Worm (Caenorhabditis elegans) whole organism, L1 larva: ENCODE measurements around the gene ddn-3.

Experiments used
- C04F5.9 ChIP-seq: sonication (generic microtip); optimal IDR thresholded peaks from 2 replicates; lab custom pipeline; 2016; ENCODE audit warnings: missing genetic modification characterization, missing compliant biosample characterization
- F16B12.6 ChIP-seq: fragments of 150-350 bp; optimal IDR thresholded peaks from 2 replicates; lab custom pipeline; 2014; ENCODE audit warnings: missing biosample characterization, missing genetic modification characterization
- Y116A8C.19 ChIP-seq: sonication (generic microtip); optimal IDR thresholded peaks from 2 replicates; lab custom pipeline; 2016; ENCODE audit warnings: missing compliant biosample characterization, missing genetic modification characterization, borderline replicate concordance
- aha-1 ChIP-seq: fragments of 150-350 bp; optimal IDR thresholded peaks from 2 replicates; lab custom pipeline; 2014; ENCODE audit warnings: missing biosample characterization, missing genetic modification characterization
- aly-2 ChIP-seq: fragments of 150-350 bp; optimal IDR thresholded peaks from 2 replicates; lab custom pipeline; 2014; ENCODE audit warnings: missing biosample characterization, missing genetic modification characterization
- ama-1 ChIP-seq: fragments of 150-350 bp; optimal IDR thresholded peaks from 2 replicates; lab custom pipeline; 2014
- blmp-1 ChIP-seq: fragments of 150-350 bp; optimal IDR thresholded peaks from 2 replicates; lab custom pipeline; 2014; ENCODE audit warnings: missing biosample characterization, missing genetic modification characterization
- ceh-8 ChIP-seq: fragments of 200-800 bp; sonication (Bioruptor generic); optimal IDR thresholded peaks from 2 replicates; lab custom pipeline; 2018; ENCODE audit warnings: mild to moderate bottlenecking, missing genetic modification characterization, moderate library complexity, missing compliant biosample characterization
- ceh-82 ChIP-seq, 3 experiments: fragments of 150-350 bp in 1 of 3; sonication (generic microtip) in 2 of 3; optimal IDR thresholded peaks; 2 replicates each; lab custom pipeline; 2014 to 2017; ENCODE audit warnings: missing biosample characterization in 3 of 3, missing genetic modification characterization in 3 of 3
- ceh-90 ChIP-seq: sonication (generic microtip); optimal IDR thresholded peaks from 2 replicates; lab custom pipeline; 2016; ENCODE audit warnings: missing genetic modification characterization, missing compliant biosample characterization
- ces-1 ChIP-seq: fragments of 150-350 bp; optimal IDR thresholded peaks from 2 replicates; lab custom pipeline; 2014; ENCODE audit warnings: missing biosample characterization, missing genetic modification reagents, missing genetic modification characterization
- dpl-1 ChIP-seq, 3 experiments: fragments of 150-350 bp in 2 of 3; sonication (generic microtip) in 1 of 3; optimal IDR thresholded peaks; 2 replicates each; lab custom pipeline; 2014 to 2017; ENCODE audit warnings: missing biosample characterization in 3 of 3, missing genetic modification characterization in 3 of 3, missing genetic modification reagents in 3 of 3
- dsc-1 ChIP-seq: sonication (generic microtip); optimal IDR thresholded peaks from 2 replicates; lab custom pipeline; 2016; ENCODE audit warnings: mild to moderate bottlenecking, missing genetic modification characterization, missing compliant biosample characterization
- efl-1 ChIP-seq, 4 experiments: fragments of 150-350 bp; optimal IDR thresholded peaks in 3 of 4; peaks in 1 of 4; 1 replicate in 1 of 4; 2 replicates in 3 of 4; lab custom pipeline; 2014; ENCODE audit warnings: missing biosample characterization in 2 of 4, missing genetic modification characterization in 2 of 4, missing genetic modification reagents in 2 of 4
- egl-13 ChIP-seq: sonication (generic microtip); optimal IDR thresholded peaks from 2 replicates; lab custom pipeline; 2016; ENCODE audit warnings: missing genotype, missing genetic modification reagents, missing genetic modification characterization, missing compliant biosample characterization
- elt-3 ChIP-seq, 6 experiments: fragments of 150-350 bp in 1 of 6; sonication (generic microtip); optimal IDR thresholded peaks; 2 replicates each; lab custom pipeline; 2017 to 2018; ENCODE audit warnings: missing biosample characterization in 6 of 6, missing genetic modification characterization in 6 of 6, inconsistent platforms in 1 of 6
- fkh-4 ChIP-seq: sonication (generic microtip); optimal IDR thresholded peaks from 2 replicates; lab custom pipeline; 2016; ENCODE audit warnings: missing compliant biosample characterization, missing genetic modification characterization, borderline replicate concordance
- fkh-8 ChIP-seq: sonication (generic microtip); optimal IDR thresholded peaks from 2 replicates; lab custom pipeline; 2016; ENCODE audit warnings: mild to moderate bottlenecking, missing genetic modification characterization, missing compliant biosample characterization
- fos-1 ChIP-seq: fragments of 150-350 bp; optimal IDR thresholded peaks from 2 replicates; lab custom pipeline; 2014; ENCODE audit warnings: missing biosample characterization, missing genetic modification characterization
- grh-1 ChIP-seq: fragments of 200-800 bp; sonication (Bioruptor generic); IDR thresholded peaks from 2 replicates; pipeline ENCODE4 v1.3.6; 2022; ENCODE audit warnings: missing genetic modification reagents, missing genetic modification characterization, missing compliant biosample characterization
- hlh-17 ChIP-seq: fragments of 200-800 bp; sonication (Bioruptor generic); optimal IDR thresholded peaks from 2 replicates; lab custom pipeline; 2018; ENCODE audit warnings: missing genetic modification characterization, mild to moderate bottlenecking, missing compliant biosample characterization, moderate library complexity, borderline replicate concordance
- hpl-2 ChIP-seq: fragments of 150-350 bp; optimal IDR thresholded peaks from 2 replicates; lab custom pipeline; 2014; ENCODE audit warnings: missing biosample characterization, missing genetic modification reagents, missing genetic modification characterization
- lin-13 ChIP-seq: fragments of 150-350 bp; optimal IDR thresholded peaks from 2 replicates; lab custom pipeline; 2014; ENCODE audit warnings: missing biosample characterization, missing genetic modification reagents, missing genetic modification characterization
- lin-35 ChIP-seq, 2 experiments: fragments of 150-350 bp; optimal IDR thresholded peaks; 2 replicates each; lab custom pipeline; 2014; ENCODE audit warnings: missing biosample characterization in 2 of 2, missing genetic modification characterization in 2 of 2, missing genetic modification reagents in 2 of 2
- lsy-2 ChIP-seq, 2 experiments: fragments of 150-350 bp; optimal IDR thresholded peaks; 2 replicates each; lab custom pipeline; 2014; ENCODE audit warnings: missing biosample characterization in 2 of 2, missing genetic modification characterization in 2 of 2
- mab-9 ChIP-seq: fragments of 200-800 bp; sonication (Bioruptor generic); IDR thresholded peaks from 2 replicates; pipeline ENCODE4 v1.3.6; 2022; ENCODE audit warnings: missing genetic modification reagents, missing genetic modification characterization, missing compliant biosample characterization
- mdl-1 ChIP-seq, 2 experiments: fragments of 150-350 bp; optimal IDR thresholded peaks; 2 replicates each; lab custom pipeline; 2014 to 2017; ENCODE audit warnings: missing biosample characterization in 2 of 2, missing genetic modification characterization in 2 of 2, inconsistent platforms in 1 of 2
- nhr-11 ChIP-seq: fragments of 150-350 bp; optimal IDR thresholded peaks from 2 replicates; lab custom pipeline; 2014; ENCODE audit warnings: missing biosample characterization, missing genetic modification characterization
- nhr-12 ChIP-seq: sonication (generic microtip); optimal IDR thresholded peaks from 2 replicates; lab custom pipeline; 2017; ENCODE audit warnings: missing biosample characterization, missing genetic modification characterization
- nhr-19 ChIP-seq: fragments of 200-800 bp; sonication (Bioruptor generic); conservative IDR thresholded peaks from 2 replicates; pipeline ENCODE4 v1.3.6; 2022; ENCODE audit warnings: missing genetic modification characterization, missing compliant biosample characterization
- nhr-20 ChIP-seq: sonication (generic microtip); optimal IDR thresholded peaks from 2 replicates; lab custom pipeline; 2016; ENCODE audit warnings: mild to moderate bottlenecking, missing genetic modification characterization, missing compliant biosample characterization
- nhr-28 ChIP-seq: fragments of 150-350 bp; optimal IDR thresholded peaks from 2 replicates; lab custom pipeline; 2014; ENCODE audit warnings: missing biosample characterization, missing genetic modification characterization
- nhr-76 ChIP-seq: sonication (generic microtip); optimal IDR thresholded peaks from 2 replicates; lab custom pipeline; 2017; ENCODE audit warnings: missing biosample characterization, missing genetic modification characterization
- nhr-85 ChIP-seq: sonication (generic microtip); peaks from one replicate; lab custom pipeline; 2016; ENCODE audit warnings: missing genetic modification characterization, inconsistent platforms, missing compliant biosample characterization
- nhr-90 ChIP-seq: sonication (generic microtip); optimal IDR thresholded peaks from 2 replicates; lab custom pipeline; 2016; ENCODE audit warnings: mild to moderate bottlenecking, missing genetic modification characterization, missing compliant biosample characterization; ENCODE audit not compliant: poor library complexity
- pqm-1 ChIP-seq: sonication (generic microtip); optimal IDR thresholded peaks from 3 replicates; lab custom pipeline; 2017; ENCODE audit warnings: missing biosample characterization, missing genetic modification characterization
- snpc-4 ChIP-seq: fragments of 150-350 bp; optimal IDR thresholded peaks from 2 replicates; lab custom pipeline; 2014; ENCODE audit warnings: missing biosample characterization, missing genetic modification characterization
- snu-23 ChIP-seq: sonication (generic microtip); optimal IDR thresholded peaks from 2 replicates; lab custom pipeline; 2016; ENCODE audit warnings: missing genetic modification characterization, missing compliant biosample characterization
- sox-4 ChIP-seq: sonication (generic microtip); optimal IDR thresholded peaks from 2 replicates; lab custom pipeline; 2016; ENCODE audit warnings: missing genetic modification characterization, missing compliant biosample characterization
- sptf-1 ChIP-seq: fragments of 150-350 bp; optimal IDR thresholded peaks from 2 replicates; lab custom pipeline; 2014; ENCODE audit warnings: missing biosample characterization, missing genetic modification characterization
- sup-37 ChIP-seq: fragments of 200-800 bp; sonication (Bioruptor generic); optimal IDR thresholded peaks from 2 replicates; lab custom pipeline; 2018; ENCODE audit warnings: mild to moderate bottlenecking, missing genetic modification characterization, missing compliant biosample characterization
- swsn-7 ChIP-seq: sonication (generic microtip); optimal IDR thresholded peaks from 2 replicates; lab custom pipeline; 2016; ENCODE audit warnings: missing genetic modification characterization, missing compliant biosample characterization
- tlp-1 ChIP-seq: fragments of 150-350 bp; optimal IDR thresholded peaks from 2 replicates; lab custom pipeline; 2014; ENCODE audit warnings: missing biosample characterization, missing genetic modification characterization
- unc-86 ChIP-seq: sonication (generic microtip); optimal IDR thresholded peaks from 2 replicates; lab custom pipeline; 2016; ENCODE audit warnings: missing genetic modification characterization, missing compliant biosample characterization
- unc-98 ChIP-seq: fragments of 200-800 bp; sonication (Bioruptor generic); IDR thresholded peaks from 2 replicates; pipeline ENCODE4 v1.3.6; 2022; ENCODE audit warnings: missing genetic modification characterization, missing compliant biosample characterization
- vab-15 ChIP-seq: sonication (generic microtip); optimal IDR thresholded peaks from 2 replicates; lab custom pipeline; 2017; ENCODE audit warnings: missing genotype, mild to moderate bottlenecking, missing genetic modification characterization, missing compliant biosample characterization
- xbp-1 ChIP-seq: sonication (generic microtip); optimal IDR thresholded peaks from 2 replicates; lab custom pipeline; 2016; ENCODE audit warnings: missing genetic modification characterization, missing compliant biosample characterization
- ztf-4 ChIP-seq: fragments of 150-350 bp; optimal IDR thresholded peaks from 2 replicates; lab custom pipeline; 2014; ENCODE audit warnings: missing biosample characterization, missing genetic modification characterization

The ddn-3 gene

ce11 chrV:14350949-14351348, 39.9 kb upstream of the ddn-3 start (continued):
- TF ChIP-seq ztf-4 (tag; lab: Kevin White, UChicago), result no peak
- TF ChIP-seq sox-4 (tag; lab: Kevin White, UChicago), result peak; percentile 8
- peak; percentile 85 for TF ChIP-seq nhr-20 (tag; lab: Kevin White, UChicago)
- peak; percentile 59 to 94 (median 59) for TF ChIP-seq ceh-82 (tag; optimal IDR thresholded peaks at IDR 0.05; lab: Kevin White, UChicago)
- TF ChIP-seq egl-13 (tag; lab: Kevin White, UChicago), result peak; percentile 67
- TF ChIP-seq mdl-1 (tag; optimal IDR thresholded peaks at IDR 0.05; lab: Kevin White, UChicago), result peak in 1 of 2 experiments; percentile 64
- TF ChIP-seq lin-35 (GFP tag; optimal IDR thresholded peaks at IDR 0.05; lab: Kevin White, UChicago), result peak; percentile 83 to 85
- no peak for TF ChIP-seq unc-98 (GFP tag; lab: Robert Waterston, UW)
- TF ChIP-seq fkh-4, result no peak
- TF ChIP-seq hlh-17 (GFP tag; lab: Kevin White, UChicago), result no peak
- TF ChIP-seq swsn-7 (tag; lab: Kevin White, UChicago), result peak; percentile 79
- peak; percentile 56; the same call in 1 of the 2 replicates for TF ChIP-seq grh-1
- TF ChIP-seq nhr-90, result peak; percentile 45
- no peak for TF ChIP-seq C04F5.9
- peak; percentile 65 to 75 (median 72) for TF ChIP-seq dpl-1 (GFP tag; optimal IDR thresholded peaks at IDR 0.05; lab: Kevin White, UChicago)
- no peak for TF ChIP-seq pqm-1 (tag; lab: Kevin White, UChicago)
- no peak for TF ChIP-seq sptf-1 (tag; lab: Kevin White, UChicago)
- peak; percentile 89 for TF ChIP-seq fkh-8 (tag; lab: Kevin White, UChicago)
- TF ChIP-seq nhr-11, result no peak
- no peak for TF ChIP-seq nhr-28 (tag; lab: Kevin White, UChicago)
- no peak for TF ChIP-seq nhr-76 (tag; lab: Kevin White, UChicago)
- peak; percentile 77 for TF ChIP-seq nhr-85 (tag; lab: Kevin White, UChicago)
- TF ChIP-seq nhr-12 (tag; lab: Kevin White, UChicago), result no peak
- peak; percentile 20 for TF ChIP-seq F16B12.6 (tag; lab: Kevin White, UChicago)
- TF ChIP-seq tlp-1 (tag; lab: Kevin White, UChicago), result no peak
- TF ChIP-seq sup-37 (GFP tag; lab: Kevin White, UChicago), result no peak
- TF ChIP-seq aha-1 (tag; lab: Kevin White, UChicago), result no peak
- TF ChIP-seq ama-1 (lab: Kevin White, UChicago), result no peak
- peak; percentile 82 to 87 for TF ChIP-seq efl-1 (optimal IDR thresholded peaks at IDR 0.05; lab: Kevin White, UChicago)
- peak; percentile 77 to 97 for TF ChIP-seq efl-1 (GFP tag; optimal IDR thresholded peaks at IDR 0.05 in 1 of 2; lab: Kevin White, UChicago)
- TF ChIP-seq xbp-1 (tag; lab: Kevin White, UChicago), result peak; percentile 71
- TF ChIP-seq fos-1 (tag; lab: Kevin White, UChicago), result peak; percentile 25
- TF ChIP-seq nhr-19 (GFP tag; lab: Robert Waterston, UW), result peak; percentile 66
- TF ChIP-seq ces-1 (GFP tag; lab: Kevin White, UChicago), result no peak
- TF ChIP-seq dsc-1 (tag; lab: Kevin White, UChicago), result peak; percentile 35
- peak; percentile 62 for TF ChIP-seq snpc-4 (tag; lab: Kevin White, UChicago)
- no peak for TF ChIP-seq Y116A8C.19 (tag; lab: Kevin White, UChicago)

DNA sequence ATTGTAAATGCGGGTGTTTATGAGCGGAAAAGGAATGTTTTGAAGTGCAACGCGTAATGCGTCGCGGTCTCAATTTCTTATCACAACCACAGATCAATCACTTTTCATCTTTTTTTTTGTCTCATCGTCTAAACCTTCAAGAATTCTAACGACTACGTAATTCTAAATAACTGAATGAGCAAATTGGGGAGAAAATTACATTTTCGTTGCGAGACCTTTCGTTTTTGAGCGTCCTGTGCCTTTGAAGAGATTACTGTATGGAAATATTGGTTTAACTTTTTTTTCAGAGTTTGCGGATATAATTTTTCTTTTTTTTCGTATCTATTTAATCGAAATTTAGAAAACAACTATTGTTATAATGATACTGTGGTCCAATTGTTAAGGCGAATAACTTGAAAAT, 39.5 kb upstream of the ddn-3 start:
- TF ChIP-seq blmp-1 (tag; lab: Kevin White, UChicago), result peak; percentile 44
- TF ChIP-seq swsn-7 (tag; lab: Kevin White, UChicago), result no peak
- TF ChIP-seq lin-35 (GFP tag; optimal IDR thresholded peaks at IDR 0.05; lab: Kevin White, UChicago), result peak in 1 of 2 experiments; percentile 35
- TF ChIP-seq, all 84 proteins: peak for 2

DNA sequence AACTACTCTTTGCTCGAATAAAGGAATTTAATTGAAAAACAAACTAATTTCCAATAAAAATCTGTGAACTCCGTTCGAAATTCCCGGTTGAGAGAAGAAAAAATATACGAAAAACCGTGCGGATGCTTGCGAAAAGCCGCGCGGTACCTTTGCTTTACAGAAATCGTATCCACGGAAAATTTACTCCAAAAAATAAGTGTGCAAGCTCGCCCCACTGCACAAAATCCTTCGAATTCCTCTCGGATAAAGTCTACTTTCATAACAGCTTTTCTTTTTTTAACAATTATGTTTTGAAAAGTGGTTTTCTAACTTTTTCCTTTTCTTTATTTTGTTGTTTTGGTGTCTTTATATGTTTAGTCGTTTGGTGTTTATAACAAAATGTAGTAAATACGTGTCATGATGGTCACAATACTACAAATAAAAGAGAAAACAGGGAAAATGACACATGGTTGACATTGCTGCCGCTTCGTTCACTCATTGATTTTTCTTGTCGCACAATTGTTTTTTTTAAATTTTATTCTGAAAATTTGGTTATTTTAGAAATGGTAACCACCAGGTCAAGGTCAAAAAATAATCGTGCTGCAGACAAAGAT, 36.3 kb upstream of the ddn-3 start, which contains the start of gene cept-2:
Gene cept-2, plus strand, starts transcription at position 533 of the 593 bp plus-strand sequence.
- TF ChIP-seq mdl-1 (tag; optimal IDR thresholded peaks at IDR 0.05; lab: Kevin White, UChicago) (peak in 1 of 2 experiments; percentile 82), hlh-17 (GFP tag; lab: Kevin White, UChicago) (no peak), sox-4 (tag; lab: Kevin White, UChicago) (peak; percentile 89), elt-3 (tag; optimal IDR thresholded peaks at IDR 0.05; lab: Kevin White, UChicago) (peak in 3 of 6 experiments; percentile 37 to 93 (median 76)), nhr-76 (tag; lab: Kevin White, UChicago) (no peak), ceh-8 (GFP tag; lab: Kevin White, UChicago) (peak; percentile 84), lin-13 (GFP tag; lab: Kevin White, UChicago) (peak; percentile 96), aly-2 (peak; percentile 78), egl-13 (tag; lab: Kevin White, UChicago) (peak; percentile 91), mab-9 (peak; percentile 81), nhr-19 (GFP tag; lab: Robert Waterston, UW) (peak; percentile 96), snu-23 (GFP tag; lab: Kevin White, UChicago) (peak; percentile 97), unc-86 (tag; lab: Kevin White, UChicago) (peak; percentile 92), ztf-4 (tag; lab: Kevin White, UChicago) (peak; percentile 85), lsy-2 (tag; optimal IDR thresholded peaks at IDR 0.05; lab: Kevin White, UChicago) (peak; percentile 93 to 96), vab-15 (tag; lab: Kevin White, UChicago) (peak; percentile 78), ceh-90 (tag; lab: Kevin White, UChicago) (peak; percentile 67), hpl-2 (peak; percentile 68), aha-1 (tag; lab: Kevin White, UChicago) (peak; percentile 9), blmp-1 (tag; lab: Kevin White, UChicago) (peak; percentile 91)
